Fruit fly (Drosophila melanogaster) whole organism, prepupa: ENCODE results near the gene CG6028.

Source experiments
- Blimp-1 ChIP-seq: fragments of 200-800 bp; sonication (Bioruptor generic); optimal IDR thresholded peaks from 3 replicates; lab custom pipeline; 2017; ENCODE audit warnings: missing biosample characterization, missing genetic modification characterization, mild to moderate bottlenecking, moderate library complexity, missing genetic modification reagents
- CG10669 ChIP-seq: fragments of 200-800 bp; sonication (Bioruptor generic); optimal IDR thresholded peaks from 3 replicates; lab custom pipeline; 2018; ENCODE audit warnings: missing biosample characterization, mild to moderate bottlenecking, missing genetic modification characterization, moderate library complexity
- CG11294 ChIP-seq: fragments of 200-800 bp; sonication (Bioruptor generic); IDR thresholded peaks from 2 replicates; pipeline ENCODE4 v1.3.6; 2022; ENCODE audit warnings: missing biosample characterization, missing genetic modification characterization
- CG15336 ChIP-seq: fragments of 200-800 bp; sonication (Bioruptor generic); IDR thresholded peaks from 2 replicates; pipeline ENCODE4 v1.3.6; 2022; ENCODE audit warnings: missing biosample characterization, missing genetic modification characterization
- CG3032 ChIP-seq: fragments of 200-800 bp; optimal IDR thresholded peaks from 2 replicates; lab custom pipeline; 2019; ENCODE audit warnings: missing biosample characterization, mild to moderate bottlenecking, missing genetic modification characterization, moderate library complexity
- CG31627 ChIP-seq: fragments of 200-800 bp; sonication (Bioruptor generic); optimal IDR thresholded peaks from 3 replicates; lab custom pipeline; 2016; ENCODE audit warnings: missing biosample characterization, missing genetic modification characterization
- CG32006 ChIP-seq: fragments of 200-800 bp; sonication (Bioruptor generic); optimal IDR thresholded peaks from 3 replicates; lab custom pipeline; 2017; ENCODE audit warnings: missing biosample characterization, mild to moderate bottlenecking, missing genetic modification characterization
- CG3919 ChIP-seq: fragments of 200-800 bp; sonication (Bioruptor generic); optimal IDR thresholded peaks from 3 replicates; lab custom pipeline; 2016; ENCODE audit warnings: missing biosample characterization, missing genetic modification characterization
- CG4318 ChIP-seq: fragments of 200-800 bp; sonication (Bioruptor generic); optimal IDR thresholded peaks from 3 replicates; lab custom pipeline; 2017; ENCODE audit warnings: missing biosample characterization, mild to moderate bottlenecking, missing genetic modification characterization
- CG6163 ChIP-seq: fragments of 200-800 bp; sonication (Bioruptor generic); IDR thresholded peaks from 3 replicates; pipeline ENCODE4 v1.3.6; 2022; ENCODE audit warnings: missing biosample characterization, missing genetic modification characterization
- CG6808 ChIP-seq: fragments of 200-800 bp; sonication (Bioruptor generic); optimal IDR thresholded peaks from 3 replicates; lab custom pipeline; 2017; ENCODE audit warnings: missing biosample characterization, missing genetic modification characterization, mild to moderate bottlenecking, moderate library complexity, missing genetic modification reagents
- CG8119 ChIP-seq: fragments of 200-800 bp; sonication (Bioruptor generic); IDR thresholded peaks from 3 replicates; pipeline ENCODE4 v1.3.6; 2022; ENCODE audit warnings: missing biosample characterization, missing genetic modification characterization
- CG8632 ChIP-seq: fragments of 200-800 bp; sonication (Bioruptor generic); optimal IDR thresholded peaks from 3 replicates; lab custom pipeline; 2016; ENCODE audit warnings: missing biosample characterization, missing genetic modification characterization
- CG9139 ChIP-seq: fragments of 200-800 bp; sonication (Bioruptor generic); optimal IDR thresholded peaks from 3 replicates; lab custom pipeline; 2017; ENCODE audit warnings: missing biosample characterization, mild to moderate bottlenecking, missing genetic modification characterization
- Eip75B ChIP-seq: fragments of 200-800 bp; sonication (Bioruptor generic); optimal IDR thresholded peaks from 3 replicates; lab custom pipeline; 2016; ENCODE audit warnings: missing biosample characterization, missing genetic modification characterization
- Eip78C ChIP-seq: fragments of 200-800 bp; sonication (Bioruptor generic); peaks from one replicate; lab custom pipeline; 2016; ENCODE audit warnings: missing biosample characterization, missing genetic modification characterization
- Eip93F ChIP-seq: fragments of 200-800 bp; sonication (Bioruptor generic); optimal IDR thresholded peaks from 2 replicates; lab custom pipeline; 2016; ENCODE audit warnings: missing biosample characterization, mild to moderate bottlenecking, missing genetic modification characterization
- Ets21C ChIP-seq: fragments of 200-800 bp; sonication (Bioruptor generic); optimal IDR thresholded peaks from 3 replicates; lab custom pipeline; 2016; ENCODE audit warnings: missing biosample characterization, missing genetic modification characterization
- Gug ChIP-seq: fragments of 200-800 bp; sonication (Bioruptor generic); IDR thresholded peaks from 2 replicates; pipeline ENCODE4 v1.3.6; 2022; ENCODE audit warnings: missing biosample characterization, missing genetic modification characterization
- Hr38 ChIP-seq: sonication (Bioruptor generic); optimal IDR thresholded peaks from 2 replicates; lab custom pipeline; 2016; ENCODE audit warnings: missing biosample characterization, missing genetic modification characterization
- Met ChIP-seq: fragments of 200-800 bp; sonication (Bioruptor generic); optimal IDR thresholded peaks from 3 replicates; lab custom pipeline; 2016; ENCODE audit warnings: missing biosample characterization, missing genetic modification characterization
- Sox102F ChIP-seq: fragments of 200-800 bp; sonication (Bioruptor generic); optimal IDR thresholded peaks from 2 replicates; lab custom pipeline; 2016; ENCODE audit warnings: missing biosample characterization, mild to moderate bottlenecking, missing genetic modification characterization
- Sox15 ChIP-seq: fragments of 200-800 bp; sonication (Bioruptor generic); optimal IDR thresholded peaks from 3 replicates; lab custom pipeline; 2016; ENCODE audit warnings: missing biosample characterization, missing genetic modification characterization
- achi ChIP-seq: fragments of 200-800 bp; sonication (Bioruptor generic); optimal IDR thresholded peaks from 3 replicates; lab custom pipeline; 2016; ENCODE audit warnings: missing biosample characterization, missing genetic modification characterization
- cyc ChIP-seq: fragments of 200-800 bp; sonication (Bioruptor generic); optimal IDR thresholded peaks from 3 replicates; lab custom pipeline; 2016; ENCODE audit warnings: missing biosample characterization, missing genetic modification characterization
- dac ChIP-seq: fragments of 200-800 bp; sonication (Bioruptor generic); optimal IDR thresholded peaks from 2 replicates; lab custom pipeline; 2017; ENCODE audit warnings: missing biosample characterization, mild to moderate bottlenecking, missing genetic modification characterization
- esn ChIP-seq: fragments of 200-800 bp; sonication (Bioruptor generic); optimal IDR thresholded peaks from 2 replicates; lab custom pipeline; 2016; ENCODE audit warnings: missing biosample characterization, mild to moderate bottlenecking, missing genetic modification characterization, moderate library complexity
- fd59A ChIP-seq: fragments of 200-800 bp; sonication (Bioruptor generic); optimal IDR thresholded peaks from 2 replicates; lab custom pipeline; 2017; ENCODE audit warnings: missing biosample characterization, mild to moderate bottlenecking, missing genetic modification characterization, missing genetic modification reagents
- fd85E ChIP-seq: fragments of 200-800 bp; sonication (Bioruptor generic); optimal IDR thresholded peaks from 3 replicates; lab custom pipeline; 2016; ENCODE audit warnings: missing biosample characterization, missing genetic modification characterization
- fkh ChIP-seq: fragments of 200-800 bp; sonication (Bioruptor generic); optimal IDR thresholded peaks from 3 replicates; lab custom pipeline; 2017; ENCODE audit warnings: missing biosample characterization, mild to moderate bottlenecking, missing genetic modification characterization, moderate library complexity
- lz ChIP-seq: fragments of 200-800 bp; sonication (Bioruptor generic); optimal IDR thresholded peaks from 3 replicates; lab custom pipeline; 2016; ENCODE audit warnings: missing biosample characterization, missing genetic modification characterization
- ss ChIP-seq, 2 experiments: fragments of 200-800 bp; sonication (Bioruptor generic); optimal IDR thresholded peaks; 2 replicates in 1 of 2; 3 replicates in 1 of 2; lab custom pipeline; 2017 to 2018; ENCODE audit warnings: mild to moderate bottlenecking in 2 of 2, missing biosample characterization in 2 of 2, missing genetic modification characterization in 2 of 2, moderate library complexity in 1 of 2
- svp ChIP-seq: fragments of 200-800 bp; sonication (Bioruptor generic); peaks from one replicate; lab custom pipeline; 2016; ENCODE audit warnings: missing biosample characterization, missing genetic modification characterization
- topi ChIP-seq: fragments of 200-800 bp; sonication (Bioruptor generic); optimal IDR thresholded peaks from 3 replicates; lab custom pipeline; 2016; ENCODE audit warnings: missing biosample characterization, missing genetic modification characterization
- vri ChIP-seq: fragments of 200-800 bp; sonication (Bioruptor generic); optimal IDR thresholded peaks from 3 replicates; lab custom pipeline; 2016; ENCODE audit warnings: missing biosample characterization, mild to moderate bottlenecking, missing genetic modification characterization

Gene CG6028

DNA sequence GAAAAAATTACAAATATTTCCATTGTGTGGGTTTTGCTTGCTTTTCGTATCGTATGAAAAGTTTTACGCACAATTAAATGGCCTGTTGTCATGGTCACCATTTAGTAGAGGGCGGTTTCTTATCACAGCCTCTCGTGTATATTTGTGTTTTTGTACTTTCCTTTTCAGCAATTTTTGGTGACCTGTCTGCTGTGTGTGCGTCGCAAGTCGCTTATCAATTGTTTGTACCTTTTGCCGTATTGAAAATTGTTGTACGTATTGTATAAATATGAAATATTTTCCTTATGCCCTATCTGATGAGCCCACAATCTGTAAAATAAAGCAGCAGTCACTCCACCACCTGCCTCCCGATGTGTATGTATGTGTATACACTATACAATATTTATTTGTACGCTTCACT, 41.1 kb upstream of the CG6028 start:
- peak; percentile 59 for TF ChIP-seq fkh (GFP tag; lab: Kevin White, UChicago)
- TF ChIP-seq Hr38 (GFP tag; lab: Kevin White, UChicago), result no peak
- no peak for TF ChIP-seq Eip75B (GFP tag; lab: Kevin White, UChicago)
- no peak for TF ChIP-seq CG8119 (GFP tag; lab: Robert Waterston, UW)
- TF ChIP-seq CG8632 (GFP tag; lab: Kevin White, UChicago), result peak; percentile 13
- no peak for TF ChIP-seq achi
- no peak for TF ChIP-seq CG10669 (GFP tag; lab: Kevin White, UChicago)
- TF ChIP-seq Ets21C (GFP tag; lab: Kevin White, UChicago), result no peak
- TF ChIP-seq svp, result peak; percentile 92
- no peak for TF ChIP-seq CG3032 (tag; lab: Kevin White, UChicago)
- no peak for TF ChIP-seq topi
- TF ChIP-seq Gug (GFP tag; lab: Robert Waterston, UW), result no peak
- TF ChIP-seq CG15336 (GFP tag; lab: Robert Waterston, UW), result no peak
- TF ChIP-seq CG3919 (GFP tag; lab: Kevin White, UChicago), result no peak
- no peak for TF ChIP-seq CG11294 (GFP tag; lab: Robert Waterston, UW)
- no peak for TF ChIP-seq Eip93F
- peak; percentile 35 for TF ChIP-seq CG9139 (GFP tag; lab: Kevin White, UChicago)
- TF ChIP-seq CG31627, result no peak
- TF ChIP-seq ss (GFP tag; optimal IDR thresholded peaks at IDR 0.05; lab: Kevin White, UChicago), result peak in 1 of 2 experiments; percentile 38
- TF ChIP-seq esn, result no peak
- no peak for TF ChIP-seq vri (GFP tag; lab: Kevin White, UChicago)
- TF ChIP-seq cyc, result no peak
- no peak for TF ChIP-seq CG32006 (GFP tag; lab: Kevin White, UChicago)
- 0 out of 3 replicates have a peak, but pooled peaks have one; percentile 22 for TF ChIP-seq CG6163 (GFP tag; lab: Robert Waterston, UW)
- no peak for TF ChIP-seq lz (GFP tag; lab: Kevin White, UChicago)
- no peak for TF ChIP-seq Met (GFP tag; lab: Kevin White, UChicago)
- TF ChIP-seq CG6808, result no peak
- no peak for TF ChIP-seq Blimp-1 (GFP tag; lab: Kevin White, UChicago)
- TF ChIP-seq dac, result no peak
- TF ChIP-seq Eip78C (GFP tag; lab: Kevin White, UChicago), result peak; percentile 47

dm6 chr3R:22057083-22057482, 31.8 kb upstream of the CG6028 start:
- TF ChIP-seq Blimp-1 (GFP tag; lab: Kevin White, UChicago) (no peak), fkh (GFP tag; lab: Kevin White, UChicago) (peak; percentile 70), Sox102F (GFP tag; lab: Kevin White, UChicago) (peak; percentile 3), dac (no peak)

- TF ChIP-seq fkh (GFP tag; lab: Kevin White, UChicago) (peak; percentile 30), CG8119 (GFP tag; lab: Robert Waterston, UW) (no peak)
Observed at dm6 chr3R:22053740-22054139, 28.4 kb upstream of the CG6028 start.

- no peak for TF ChIP-seq CG4318 (GFP tag; lab: Kevin White, UChicago)
- no peak for TF ChIP-seq fd85E (GFP tag; lab: Kevin White, UChicago)
- no peak for TF ChIP-seq vri (GFP tag; lab: Kevin White, UChicago)
- no peak for TF ChIP-seq Eip93F
- no peak for TF ChIP-seq Sox15 (GFP tag; lab: Kevin White, UChicago)
- no peak for TF ChIP-seq CG3032 (tag; lab: Kevin White, UChicago)
- TF ChIP-seq fd59A, result no peak
- no peak for TF ChIP-seq CG32006 (GFP tag; lab: Kevin White, UChicago)
- no peak for TF ChIP-seq Eip75B (GFP tag; lab: Kevin White, UChicago)
- no peak for TF ChIP-seq achi
- TF ChIP-seq, all 60 proteins: peak for 0
Observed at dm6 chr3R:22053202-22053601, 27.9 kb upstream of the CG6028 start.
